Fruit fly (Drosophila melanogaster) S2 (cell line): Measurements from ENCODE around the gene CG2126.

ENCODE experiments used
- CG8478 ChIP-seq: fragments of >200 bp; optimal IDR thresholded peaks from 2 replicates; lab custom pipeline; 2018
- CTCF ChIP-seq, 2 experiments: fragments of >200 bp; optimal IDR thresholded peaks; 2 replicates each; lab custom pipeline; 2018

dm6 chr3R:31762672-31763071 lies 13.8 kb downstream of the CG2126 start:
- TF ChIP-seq CG8478 (lab: Kevin White, UChicago) (no peak), CTCF (optimal IDR thresholded peaks at IDR 0.05; lab: Kevin White, UChicago) (no peak)
